Worm (Caenorhabditis elegans) whole organism, early embryonic: ENCODE results near the gene orc-2.

Experiments used
- B0310.2 ChIP-seq: sonication (generic microtip); optimal IDR thresholded peaks from 2 replicates; lab custom pipeline; 2016; ENCODE audit warnings: mild to moderate bottlenecking, missing genetic modification characterization, missing compliant biosample characterization
- aly-1 ChIP-seq: sonication (generic microtip); optimal IDR thresholded peaks from 2 replicates; lab custom pipeline; 2016; ENCODE audit warnings: missing genetic modification characterization, missing compliant biosample characterization
- ama-1 ChIP-seq: fragments of 150-350 bp; optimal IDR thresholded peaks from 2 replicates; lab custom pipeline; 2014
- flt-1 ChIP-seq: fragments of 200-800 bp; sonication (Bioruptor generic); IDR thresholded peaks from 2 replicates; pipeline ENCODE4 v1.3.6; 2022; ENCODE audit warnings: missing genetic modification characterization, missing compliant biosample characterization
- tbx-37 ChIP-seq: fragments of 200-800 bp; sonication (Bioruptor generic); conservative IDR thresholded peaks from 2 replicates; pipeline ENCODE4 v1.3.6; 2022; ENCODE audit warnings: missing genetic modification reagents, missing genetic modification characterization, missing compliant biosample characterization

- TF ChIP-seq ama-1 (lab: Kevin White, UChicago) (no peak), B0310.2 (tag; lab: Kevin White, UChicago) (no peak), tbx-37 (GFP tag; lab: Robert Waterston, UW) (no peak), aly-1 (tag; lab: Kevin White, UChicago) (no peak), flt-1 (GFP tag; lab: Robert Waterston, UW) (no peak)
Observed at ce11 chrII:10851110-10851509, 22.6 kb upstream of the orc-2 start.
